Worm (Caenorhabditis elegans): ENCODE data around the gene hrpl-1.
A peak's percentile ranks its signal among the peaks of the same experiment; 100 is the strongest.

hrpl-1 gene

ce11 chrII:6890095-6890494 lies 8.4 kb upstream of the hrpl-1 start, which contains the start of gene acer-1:
Gene acer-1, minus strand, starts transcription at chrII:6890400.
- no peak for TF ChIP-seq lsy-2 (tag; optimal IDR thresholded peaks at IDR 0.05)
- TF ChIP-seq nhr-85 (tag): peak; percentile 75
- TF ChIP-seq egl-13 (tag; optimal IDR thresholded peaks at IDR 0.05): no peak
- TF ChIP-seq elt-2 (tag; optimal IDR thresholded peaks at IDR 0.05): no peak
- TF ChIP-seq mef-2 (tag; optimal IDR thresholded peaks at IDR 0.05): no peak
- no peak for TF ChIP-seq lin-14 (GFP tag; optimal IDR thresholded peaks at IDR 0.05)
- TF ChIP-seq pqm-1 (tag; optimal IDR thresholded peaks at IDR 0.05): no peak
- no peak for TF ChIP-seq lin-39 (tag; optimal IDR thresholded peaks at IDR 0.05)
- TF ChIP-seq mdl-1 (tag; optimal IDR thresholded peaks at IDR 0.05): no peak
- TF ChIP-seq nhr-71 (tag; optimal IDR thresholded peaks at IDR 0.05): peak; percentile 33
- no peak for TF ChIP-seq fkh-4 (tag; optimal IDR thresholded peaks at IDR 0.05; ENCODE audit: borderline replicate concordance)
- no peak for TF ChIP-seq mep-1 (tag; optimal IDR thresholded peaks at IDR 0.05)
- peak; percentile 12; the same call in 1 of the 2 replicates for TF ChIP-seq nhr-19 (GFP tag; conservative IDR thresholded peaks at IDR 0.05)
- TF ChIP-seq ets-5 (GFP tag; IDR thresholded peaks at IDR 0.05): no peak
- no peak for TF ChIP-seq F16B12.6 (tag; optimal IDR thresholded peaks at IDR 0.05)
- TF ChIP-seq ama-1 (optimal IDR thresholded peaks at IDR 0.05): peak; percentile 31
- no peak for TF ChIP-seq ceh-63 (GFP tag; optimal IDR thresholded peaks at IDR 0.05)
- TF ChIP-seq ceh-88 (GFP tag; IDR thresholded peaks at IDR 0.05): 0 out of 2 replicates have a peak, but pooled peaks have one; percentile 42
- TF ChIP-seq efl-1 (optimal IDR thresholded peaks at IDR 0.05): no peak
- peak in 1 of 2 experiments; percentile 59 for TF ChIP-seq efl-1 (GFP tag; optimal IDR thresholded peaks at IDR 0.05 in 1 of 2)
- no peak for TF ChIP-seq skn-1 (tag; optimal IDR thresholded peaks at IDR 0.05)
- TF ChIP-seq fkh-10 (GFP tag; optimal IDR thresholded peaks at IDR 0.05): no peak
- TF ChIP-seq ztf-4 (tag; optimal IDR thresholded peaks at IDR 0.05): peak; percentile 46
- no peak for TF ChIP-seq ceh-90 (tag; optimal IDR thresholded peaks at IDR 0.05)
- no peak for TF ChIP-seq grh-1 (GFP tag; IDR thresholded peaks at IDR 0.05)
- no peak for TF ChIP-seq sox-4 (tag; optimal IDR thresholded peaks at IDR 0.05)
- TF ChIP-seq rnt-1 (tag; optimal IDR thresholded peaks at IDR 0.05): peak; percentile 28
- no peak for TF ChIP-seq unc-86 (tag; optimal IDR thresholded peaks at IDR 0.05)
- no peak for TF ChIP-seq Y116A8C.19 (tag; optimal IDR thresholded peaks at IDR 0.05; ENCODE audit: borderline replicate concordance)
- TF ChIP-seq hlh-4 (tag; optimal IDR thresholded peaks at IDR 0.05): no peak
- TF ChIP-seq swsn-7 (tag; optimal IDR thresholded peaks at IDR 0.05): no peak

ce11 chrII:6891176-6891575 lies 7.4 kb upstream of the hrpl-1 start:
- TF ChIP-seq nhr-19 (GFP tag; conservative IDR thresholded peaks at IDR 0.05) (peak; percentile 96), nhr-12 (tag; optimal IDR thresholded peaks at IDR 0.05) (no peak), mep-1 (tag; optimal IDR thresholded peaks at IDR 0.05) (no peak), vab-15 (tag; optimal IDR thresholded peaks at IDR 0.05) (no peak), lin-39 (tag; optimal IDR thresholded peaks at IDR 0.05) (no peak), swsn-7 (tag; optimal IDR thresholded peaks at IDR 0.05) (peak; percentile 60), ama-1 (optimal IDR thresholded peaks at IDR 0.05) (peak; percentile 49), rnt-1 (tag; optimal IDR thresholded peaks at IDR 0.05) (peak; percentile 40), nhr-84 (tag; optimal IDR thresholded peaks at IDR 0.05) (no peak), zag-1 (tag; optimal IDR thresholded peaks at IDR 0.05) (no peak), mef-2 (tag; optimal IDR thresholded peaks at IDR 0.05) (no peak), unc-86 (tag; optimal IDR thresholded peaks at IDR 0.05) (no peak), dpl-1 (GFP tag; optimal IDR thresholded peaks at IDR 0.05) (peak in 2 of 3 experiments; percentile 15 to 38), ztf-4 (tag; optimal IDR thresholded peaks at IDR 0.05) (peak; percentile 43), nhr-76 (tag; optimal IDR thresholded peaks at IDR 0.05) (no peak), mdl-1 (tag; optimal IDR thresholded peaks at IDR 0.05) (peak in 1 of 2 experiments; percentile 95), nhr-28 (tag; optimal IDR thresholded peaks at IDR 0.05) (no peak), lin-35 (GFP tag; optimal IDR thresholded peaks at IDR 0.05) (peak; percentile 33 to 77), nhr-47 (tag; optimal IDR thresholded peaks at IDR 0.05) (peak; percentile 29), lir-3 (tag; optimal IDR thresholded peaks at IDR 0.05; ENCODE audit: poor library complexity) (peak; percentile 29), hpl-2 (GFP tag; optimal IDR thresholded peaks at IDR 0.05) (no peak), isw-1 (GFP tag; IDR thresholded peaks at IDR 0.05) (0 out of 2 replicates have a peak, but pooled peaks have one; percentile 1), fkh-8 (tag; optimal IDR thresholded peaks at IDR 0.05) (peak; percentile 8), fkh-10 (GFP tag; optimal IDR thresholded peaks at IDR 0.05) (no peak), C34B4.2 (tag; optimal IDR thresholded peaks at IDR 0.05) (no peak), ceh-8 (GFP tag; optimal IDR thresholded peaks at IDR 0.05) (no peak), pag-3 (tag; optimal IDR thresholded peaks at IDR 0.05; ENCODE audit: borderline replicate concordance, insufficient read depth) (no peak), C04F5.9 (tag; optimal IDR thresholded peaks at IDR 0.05) (no peak), ceh-63 (GFP tag; optimal IDR thresholded peaks at IDR 0.05) (no peak), fos-1 (tag; optimal IDR thresholded peaks at IDR 0.05) (no peak), nhr-85 (tag) (peak; percentile 87), ces-1 (GFP tag; optimal IDR thresholded peaks at IDR 0.05) (no peak), Y116A8C.19 (tag; optimal IDR thresholded peaks at IDR 0.05; ENCODE audit: borderline replicate concordance) (no peak), hlh-4 (tag; optimal IDR thresholded peaks at IDR 0.05) (no peak), efl-1 (optimal IDR thresholded peaks at IDR 0.05) (peak; percentile 14 to 22), efl-1 (GFP tag; optimal IDR thresholded peaks at IDR 0.05 in 1 of 2) (peak in 1 of 2 experiments; percentile 94)

All from whole organism, L1 larva.